Worm (Caenorhabditis elegans) whole organism, late embryonic: ENCODE results near the gene T24B8.7.

Experiments
- Y22D7AL.16 ChIP-seq: sonication (generic microtip); optimal IDR thresholded peaks from 2 replicates; lab custom pipeline; 2016; ENCODE audit warnings: missing genetic modification characterization, missing compliant biosample characterization
- ama-1 ChIP-seq: fragments of 150-350 bp; optimal IDR thresholded peaks from 2 replicates; lab custom pipeline; 2014
- ceh-30 ChIP-seq: fragments of 150-350 bp; optimal IDR thresholded peaks from 2 replicates; lab custom pipeline; 2014; ENCODE audit warnings: missing biosample characterization, missing genetic modification characterization
- ceh-48 ChIP-seq: sonication (generic microtip); optimal IDR thresholded peaks from 2 replicates; lab custom pipeline; 2016; ENCODE audit warnings: missing genetic modification characterization, inconsistent platforms, missing compliant biosample characterization
- elt-4 ChIP-seq: sonication (generic microtip); optimal IDR thresholded peaks from 2 replicates; lab custom pipeline; 2016; ENCODE audit warnings: missing genetic modification characterization, missing compliant biosample characterization
- gmeb-2 ChIP-seq: sonication (generic microtip); optimal IDR thresholded peaks from 2 replicates; lab custom pipeline; 2016; ENCODE audit warnings: missing genetic modification characterization, inconsistent platforms, missing compliant biosample characterization
- hlh-30 ChIP-seq: sonication (generic microtip); optimal IDR thresholded peaks from 2 replicates; lab custom pipeline; 2017; ENCODE audit warnings: antibody characterized with exemption, missing genetic modification characterization, missing compliant biosample characterization; ENCODE audit not compliant: insufficient read depth
- lim-6 ChIP-seq: sonication (generic microtip); optimal IDR thresholded peaks from 2 replicates; lab custom pipeline; 2016; ENCODE audit warnings: missing genetic modification characterization, missing compliant biosample characterization
- lin-11 ChIP-seq: fragments of 200-800 bp; sonication (Bioruptor generic); optimal IDR thresholded peaks from 2 replicates; lab custom pipeline; 2018; ENCODE audit warnings: mild to moderate bottlenecking, missing genetic modification characterization, missing compliant biosample characterization
- nfya-1 ChIP-seq: sonication (generic microtip); optimal IDR thresholded peaks from 2 replicates; lab custom pipeline; 2017; ENCODE audit warnings: missing genetic modification characterization, mild to moderate bottlenecking, missing compliant biosample characterization, antibody characterized with exemption, moderate library complexity
- nhr-11 ChIP-seq: fragments of 150-350 bp; optimal IDR thresholded peaks from 2 replicates; lab custom pipeline; 2014; ENCODE audit warnings: missing biosample characterization, missing genetic modification characterization
- pqm-1 ChIP-seq: sonication (generic microtip); optimal IDR thresholded peaks from 2 replicates; lab custom pipeline; 2016; ENCODE audit warnings: missing genetic modification characterization, missing compliant biosample characterization
- sox-4 ChIP-seq: sonication (generic microtip); optimal IDR thresholded peaks from 2 replicates; lab custom pipeline; 2017; ENCODE audit warnings: mild to moderate bottlenecking, missing genetic modification characterization, inconsistent platforms, missing compliant biosample characterization
- unc-86 ChIP-seq: sonication (generic microtip); optimal IDR thresholded peaks from 2 replicates; lab custom pipeline; 2016; ENCODE audit warnings: missing genetic modification characterization, missing compliant biosample characterization

- TF ChIP-seq nhr-11 (tag; lab: Kevin White, UChicago) (no peak), sox-4 (tag; lab: Kevin White, UChicago) (no peak), lim-6 (tag; lab: Kevin White, UChicago) (no peak), hlh-30 (tag; lab: Kevin White, UChicago) (no peak), lin-11 (tag; lab: Kevin White, UChicago) (no peak), elt-4 (tag; lab: Kevin White, UChicago) (no peak), gmeb-2 (tag; lab: Kevin White, UChicago) (no peak), ceh-30 (tag; lab: Kevin White, UChicago) (no peak), nfya-1 (no peak), ama-1 (no peak), unc-86 (tag; lab: Kevin White, UChicago) (no peak), Y22D7AL.16 (tag; lab: Kevin White, UChicago) (no peak), pqm-1 (tag; lab: Kevin White, UChicago) (no peak), ceh-48 (no peak)
These were observed 15.3 kb downstream of the T24B8.7 start, which contains the start of gene gcs-1 for ce11 chrII:9038201-9038600.
